Fruit fly (Drosophila melanogaster): Measurements from ENCODE around the gene CG42470.

CG42470 gene

DNA sequence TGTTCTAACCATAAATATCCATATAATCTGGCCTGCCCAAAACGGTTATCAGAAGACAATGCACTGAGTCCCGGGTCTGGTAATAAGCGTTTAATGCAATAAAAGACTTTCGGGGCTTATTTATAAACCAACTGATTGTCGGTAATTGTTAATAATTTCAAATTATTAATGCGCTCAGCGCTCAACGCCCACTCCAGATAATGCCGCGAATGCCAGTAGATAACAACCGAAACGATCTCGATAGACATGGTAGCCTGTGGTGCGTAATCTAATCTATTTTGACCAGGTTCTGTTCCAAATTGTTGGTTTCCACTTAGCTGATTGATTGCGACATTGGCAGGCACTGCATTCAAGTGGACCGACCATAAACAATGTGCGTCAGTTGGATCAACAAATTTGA, 12.8 kb downstream of the CG42470 start (continued):
- TF ChIP-seq grn (GFP tag; optimal IDR thresholded peaks at IDR 0.05): peak; percentile 87
- peak; percentile 11 for TF ChIP-seq Fer1 (GFP tag; optimal IDR thresholded peaks at IDR 0.05)
- no peak for TF ChIP-seq br (optimal IDR thresholded peaks at IDR 0.05)
- no peak for TF ChIP-seq pho (GFP tag; optimal IDR thresholded peaks at IDR 0.05)
- peak; percentile 81 for TF ChIP-seq Ets65A (GFP tag)
- no peak for TF ChIP-seq CG1233 (GFP tag; optimal IDR thresholded peaks at IDR 0.05)
- TF ChIP-seq gro (GFP tag; optimal IDR thresholded peaks at IDR 0.05): no peak
- peak; percentile 10 for TF ChIP-seq sens (GFP tag)
- peak; percentile 59 for TF ChIP-seq sd (tag; optimal IDR thresholded peaks at IDR 0.05)
- TF ChIP-seq sim (GFP tag; IDR thresholded peaks at IDR 0.05): no peak
- TF ChIP-seq exex (tag; optimal IDR thresholded peaks at IDR 0.05): peak; percentile 99
- TF ChIP-seq CG14441 (GFP tag; IDR thresholded peaks at IDR 0.05): peak; percentile 23; the same call in 1 of the 2 replicates
- TF ChIP-seq HLH54F (GFP tag; optimal IDR thresholded peaks at IDR 0.05): no peak
- peak; percentile 86 for TF ChIP-seq mirr (GFP tag; optimal IDR thresholded peaks at IDR 0.05)
- no peak for TF ChIP-seq zen (tag; optimal IDR thresholded peaks at IDR 0.05)
- no peak for TF ChIP-seq CG4854 (GFP tag; optimal IDR thresholded peaks at IDR 0.05)
- no peak for TF ChIP-seq Lim3 (GFP tag; IDR thresholded peaks at IDR 0.05)
- TF ChIP-seq Neu2 (GFP tag; optimal IDR thresholded peaks at IDR 0.05; ENCODE audit: borderline replicate concordance): no peak
- TF ChIP-seq CG11398 (GFP tag; optimal IDR thresholded peaks at IDR 0.05): no peak
- TF ChIP-seq slou (GFP tag; optimal IDR thresholded peaks at IDR 0.05): no peak
- TF ChIP-seq Hand (GFP tag; optimal IDR thresholded peaks at IDR 0.05): no peak
- TF ChIP-seq Poxn (GFP tag; IDR thresholded peaks at IDR 0.05): no peak
- TF ChIP-seq CG9437 (GFP tag; optimal IDR thresholded peaks at IDR 0.05): no peak
- TF ChIP-seq nom (GFP tag; optimal IDR thresholded peaks at IDR 0.05): no peak
- no peak for TF ChIP-seq CG4282 (GFP tag; optimal IDR thresholded peaks at IDR 0.05)
- TF ChIP-seq sens-2 (GFP tag; IDR thresholded peaks at IDR 0.05): no peak
- peak; percentile 33; the same call in 1 of the 2 replicates for TF ChIP-seq Ptx1 (GFP tag; IDR thresholded peaks at IDR 0.05)
- no peak for TF ChIP-seq pzg (GFP tag; optimal IDR thresholded peaks at IDR 0.05)
- TF ChIP-seq CG12219 (GFP tag; optimal IDR thresholded peaks at IDR 0.05): no peak
- TF ChIP-seq GATAe (GFP tag; conservative IDR thresholded peaks at IDR 0.05): peak; percentile 82
- no peak for TF ChIP-seq CTCF (GFP tag; optimal IDR thresholded peaks at IDR 0.05)
- no peak for TF ChIP-seq Drgx (GFP tag; IDR thresholded peaks at IDR 0.05)
- no peak for TF ChIP-seq CG1024 (GFP tag; IDR thresholded peaks at IDR 0.05)
- no peak for TF ChIP-seq hb (GFP tag; IDR thresholded peaks at IDR 0.05; ENCODE audit: partially characterized antibody)

DNA sequence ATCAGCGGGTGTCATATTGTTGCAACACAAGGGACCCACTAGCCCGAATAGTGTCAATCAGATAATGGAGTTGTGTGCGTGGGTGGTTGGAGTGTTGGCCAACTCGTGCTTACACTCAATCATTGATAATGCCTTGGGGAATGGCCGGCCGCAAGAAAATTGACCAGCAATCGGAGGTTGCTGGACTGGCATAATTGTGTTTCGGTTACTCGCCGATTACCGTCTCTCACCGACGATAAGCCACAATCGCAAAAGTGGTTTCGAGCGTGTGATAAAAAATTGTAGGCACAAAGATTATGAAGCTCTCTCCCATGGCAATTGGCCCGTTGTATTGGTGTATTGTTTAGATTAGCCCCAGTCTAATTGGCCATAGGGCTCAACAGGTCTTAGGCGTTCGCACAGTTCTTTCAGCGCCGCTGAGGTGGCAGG, 14.8 kb downstream of the CG42470 start, which contains the start of gene Vha100-5:
TSS of gene Vha100-5 (plus strand) at position 395 of the 429 bp plus-strand sequence.
- TF ChIP-seq salm (tag; optimal IDR thresholded peaks at IDR 0.05): no peak
- no peak for TF ChIP-seq sd (tag; optimal IDR thresholded peaks at IDR 0.05)
- no peak for TF ChIP-seq Dip2 (GFP tag; IDR thresholded peaks at IDR 0.05)
- TF ChIP-seq HmgZ (tag; optimal IDR thresholded peaks at IDR 0.05): no peak
- TF ChIP-seq Gug (GFP tag; IDR thresholded peaks at IDR 0.05): no peak
- TF ChIP-seq Tbp (GFP tag; optimal IDR thresholded peaks at IDR 0.05): no peak
- no peak for TF ChIP-seq crc (GFP tag; optimal IDR thresholded peaks at IDR 0.05)
- TF ChIP-seq CG1792 (GFP tag; optimal IDR thresholded peaks at IDR 0.05): no peak
- TF ChIP-seq otp (GFP tag; IDR thresholded peaks at IDR 0.05): no peak
- no peak for TF ChIP-seq CG5180 (GFP tag; optimal IDR thresholded peaks at IDR 0.05)
- TF ChIP-seq CG1602 (GFP tag; optimal IDR thresholded peaks at IDR 0.05): no peak
- TF ChIP-seq CG4360 (GFP tag; IDR thresholded peaks at IDR 0.05): no peak
- TF ChIP-seq CTCF (GFP tag; optimal IDR thresholded peaks at IDR 0.05): no peak
- no peak for TF ChIP-seq CG4854 (GFP tag; optimal IDR thresholded peaks at IDR 0.05)
- TF ChIP-seq Hr51 (GFP tag; optimal IDR thresholded peaks at IDR 0.05): no peak
- no peak for TF ChIP-seq hb (GFP tag; IDR thresholded peaks at IDR 0.05; ENCODE audit: partially characterized antibody)
- 0 out of 3 replicates have a peak, but pooled peaks have one; percentile 28 for TF ChIP-seq CG6175 (GFP tag; IDR thresholded peaks at IDR 0.05)
- TF ChIP-seq CG31365 (tag; optimal IDR thresholded peaks at IDR 0.05): no peak
- TF ChIP-seq CG17829 (tag; optimal IDR thresholded peaks at IDR 0.05): no peak
- TF ChIP-seq run (tag; optimal IDR thresholded peaks at IDR 0.05): no peak
- no peak for TF ChIP-seq cato (GFP tag; optimal IDR thresholded peaks at IDR 0.05; ENCODE audit: borderline replicate concordance)
- no peak for TF ChIP-seq da (GFP tag; optimal IDR thresholded peaks at IDR 0.05)
- TF ChIP-seq CG4820 (GFP tag; optimal IDR thresholded peaks at IDR 0.05): no peak
- TF ChIP-seq CG30403 (GFP tag; optimal IDR thresholded peaks at IDR 0.05): no peak

Measured in whole organism, embryonic.